Worm (Caenorhabditis elegans) whole organism, young adult: ENCODE data around the gene Y49F6B.8.

Source experiments
- B0336.3 ChIP-seq: fragments of 200-800 bp; sonication (Bioruptor generic); IDR thresholded peaks from 2 replicates; pipeline ENCODE4 v1.3.6; 2022; ENCODE audit warnings: missing genetic modification characterization, missing compliant biosample characterization
- F22D6.2 ChIP-seq: sonication (generic microtip); optimal IDR thresholded peaks from 2 replicates; lab custom pipeline; 2016; ENCODE audit warnings: mild to moderate bottlenecking, missing genetic modification characterization, missing compliant biosample characterization
- F57A8.1 ChIP-seq: fragments of 200-800 bp; sonication (Bioruptor generic); optimal IDR thresholded peaks from 2 replicates; lab custom pipeline; 2018; ENCODE audit warnings: mild to moderate bottlenecking, missing genetic modification characterization, moderate library complexity, missing compliant biosample characterization
- K12H6.12 ChIP-seq: fragments of 200-800 bp; sonication (Bioruptor generic); optimal IDR thresholded peaks from 2 replicates; lab custom pipeline; 2018; ENCODE audit warnings: mild to moderate bottlenecking, missing genetic modification characterization, missing compliant biosample characterization
- T26A5.8 ChIP-seq: sonication (generic microtip); optimal IDR thresholded peaks from 2 replicates; lab custom pipeline; 2016; ENCODE audit warnings: missing genetic modification characterization, missing compliant biosample characterization
- Y53F4B.3 ChIP-seq: fragments of 200-800 bp; sonication (Bioruptor generic); IDR thresholded peaks from 2 replicates; pipeline ENCODE4 v1.3.6; 2022; ENCODE audit warnings: missing genetic modification reagents, missing genetic modification characterization, missing compliant biosample characterization
- aptf-2 ChIP-seq: fragments of 200-800 bp; sonication (Bioruptor generic); conservative IDR thresholded peaks from 2 replicates; pipeline ENCODE4 v1.3.6; 2022; ENCODE audit warnings: missing genetic modification reagents, missing genetic modification characterization, missing compliant biosample characterization
- atf-7 ChIP-seq: sonication (generic microtip); optimal IDR thresholded peaks from 2 replicates; lab custom pipeline; 2017; ENCODE audit warnings: mild to moderate bottlenecking, missing genetic modification characterization, missing compliant biosample characterization
- attf-3 ChIP-seq: fragments of 200-800 bp; sonication (Bioruptor generic); conservative IDR thresholded peaks from 2 replicates; pipeline ENCODE4 v1.3.6; 2022; ENCODE audit warnings: missing genetic modification reagents, missing genetic modification characterization, missing compliant biosample characterization
- attf-5 ChIP-seq: fragments of 200-800 bp; sonication (Bioruptor generic); optimal IDR thresholded peaks from 2 replicates; lab custom pipeline; 2018; ENCODE audit warnings: mild to moderate bottlenecking, missing genetic modification characterization, missing compliant biosample characterization
- ceh-27 ChIP-seq: fragments of 200-800 bp; sonication (Bioruptor generic); optimal IDR thresholded peaks from 2 replicates; lab custom pipeline; 2018; ENCODE audit warnings: mild to moderate bottlenecking, missing genetic modification characterization, moderate library complexity, missing compliant biosample characterization
- chd-7 ChIP-seq: sonication (generic microtip); optimal IDR thresholded peaks from 2 replicates; lab custom pipeline; 2016; ENCODE audit warnings: mild to moderate bottlenecking, missing genetic modification characterization, moderate library complexity, missing compliant biosample characterization
- dox-1 ChIP-seq: fragments of 200-800 bp; sonication (Bioruptor generic); IDR thresholded peaks from 2 replicates; pipeline ENCODE4 v1.3.6; 2022; ENCODE audit warnings: missing genetic modification reagents, missing genetic modification characterization, missing compliant biosample characterization
- dpff-1 ChIP-seq: sonication (generic microtip); optimal IDR thresholded peaks from 2 replicates; lab custom pipeline; 2017; ENCODE audit warnings: mild to moderate bottlenecking, missing genetic modification characterization, missing compliant biosample characterization
- egl-44 ChIP-seq: fragments of 200-800 bp; sonication (Bioruptor generic); IDR thresholded peaks from 2 replicates; pipeline ENCODE4 v1.3.6; 2022; ENCODE audit warnings: missing genetic modification reagents, missing genetic modification characterization, missing compliant biosample characterization
- egrh-3 ChIP-seq: fragments of 200-800 bp; sonication (Bioruptor generic); IDR thresholded peaks from 2 replicates; pipeline ENCODE4 v1.3.6; 2022; ENCODE audit warnings: missing genetic modification reagents, missing genetic modification characterization, missing compliant biosample characterization
- ets-4 ChIP-seq: fragments of 200-800 bp; sonication (Bioruptor generic); optimal IDR thresholded peaks from 2 replicates; lab custom pipeline; 2018; ENCODE audit warnings: mild to moderate bottlenecking, missing genetic modification characterization, missing compliant biosample characterization
- fkh-3 ChIP-seq: sonication (generic microtip); optimal IDR thresholded peaks from 2 replicates; lab custom pipeline; 2016; ENCODE audit warnings: mild to moderate bottlenecking, missing genetic modification characterization, missing compliant biosample characterization
- hmg-1.2 ChIP-seq: fragments of 200-800 bp; sonication (Bioruptor generic); IDR thresholded peaks from 2 replicates; pipeline ENCODE4 v1.3.6; 2022; ENCODE audit warnings: missing genetic modification reagents, missing genetic modification characterization, missing compliant biosample characterization
- hmg-20 ChIP-seq: fragments of 200-800 bp; sonication (Bioruptor generic); IDR thresholded peaks from 2 replicates; pipeline ENCODE4 v1.3.6; 2022; ENCODE audit warnings: missing genetic modification reagents, missing genetic modification characterization, missing compliant biosample characterization
- lag-1 ChIP-seq: fragments of 200-800 bp; sonication (Bioruptor generic); IDR thresholded peaks from 2 replicates; pipeline ENCODE4 v1.3.6; 2022; ENCODE audit warnings: missing genetic modification reagents, missing genetic modification characterization, missing compliant biosample characterization
- let-526 ChIP-seq: fragments of 200-800 bp; sonication (Bioruptor generic); IDR thresholded peaks from 2 replicates; pipeline ENCODE4 v1.3.6; 2022; ENCODE audit warnings: missing genetic modification reagents, missing genetic modification characterization, missing compliant biosample characterization
- let-607 ChIP-seq, 2 experiments: fragments of 200-800 bp in 1 of 2; sonication (Bioruptor generic) in 1 of 2; sonication (generic microtip) in 1 of 2; optimal IDR thresholded peaks; 2 replicates each; lab custom pipeline; 2016 to 2018; ENCODE audit warnings: mild to moderate bottlenecking in 2 of 2, missing compliant biosample characterization in 2 of 2, missing genetic modification characterization in 2 of 2, moderate library complexity in 2 of 2, missing genotype in 1 of 2
- lin-26 ChIP-seq: fragments of 200-800 bp; sonication (Bioruptor generic); IDR thresholded peaks from 2 replicates; pipeline ENCODE4 v1.3.6; 2022; ENCODE audit warnings: missing genetic modification reagents, missing genetic modification characterization, missing compliant biosample characterization
- lir-1 ChIP-seq: fragments of 200-800 bp; sonication (Bioruptor generic); conservative IDR thresholded peaks from 2 replicates; pipeline ENCODE4 v1.3.6; 2022; ENCODE audit warnings: missing genetic modification reagents, missing genetic modification characterization, missing compliant biosample characterization
- madf-6 ChIP-seq: fragments of 200-800 bp; sonication (Bioruptor generic); IDR thresholded peaks from 2 replicates; pipeline ENCODE4 v1.3.6; 2022; ENCODE audit warnings: missing genetic modification reagents, missing genetic modification characterization, missing compliant biosample characterization
- madf-8 ChIP-seq: fragments of 200-800 bp; sonication (Bioruptor generic); conservative IDR thresholded peaks from 2 replicates; pipeline ENCODE4 v1.3.6; 2022; ENCODE audit warnings: missing genetic modification reagents, missing genetic modification characterization, missing compliant biosample characterization
- mcd-1 ChIP-seq: fragments of 200-800 bp; sonication (Bioruptor generic); IDR thresholded peaks from 2 replicates; pipeline ENCODE4 v1.3.6; 2022; ENCODE audit warnings: missing genetic modification reagents, missing genetic modification characterization, missing compliant biosample characterization
- mxl-1 ChIP-seq: sonication (generic microtip); optimal IDR thresholded peaks from 2 replicates; lab custom pipeline; 2016; ENCODE audit warnings: missing genetic modification characterization, missing compliant biosample characterization
- nfya-2 ChIP-seq: fragments of 200-800 bp; sonication (Bioruptor generic); IDR thresholded peaks from 2 replicates; pipeline ENCODE4 v1.3.6; 2022; ENCODE audit warnings: missing genetic modification reagents, missing genetic modification characterization, missing compliant biosample characterization
- nfyb-1 ChIP-seq: fragments of 200-800 bp; sonication (Bioruptor generic); IDR thresholded peaks from 2 replicates; pipeline ENCODE4 v1.3.6; 2022; ENCODE audit warnings: missing genetic modification reagents, missing genetic modification characterization, missing compliant biosample characterization
- rcor-1 ChIP-seq: fragments of 200-800 bp; sonication (Bioruptor generic); IDR thresholded peaks from 2 replicates; pipeline ENCODE4 v1.3.6; 2022; ENCODE audit warnings: missing genetic modification reagents, missing genetic modification characterization, missing compliant biosample characterization
- rpc-1 ChIP-seq, 2 experiments: fragments of 150-350 bp in 1 of 2; sonication (generic microtip) in 1 of 2; optimal IDR thresholded peaks; 2 replicates each; lab custom pipeline; 2014 to 2018; ENCODE audit warnings: missing biosample characterization in 1 of 2, missing genetic modification characterization in 1 of 2, missing genetic modification reagents in 1 of 2, missing genotype in 1 of 2
- tbp1 ChIP-seq: fragments of 200-800 bp; sonication (Bioruptor generic); optimal IDR thresholded peaks from 2 replicates; lab custom pipeline; 2018; ENCODE audit warnings: mild to moderate bottlenecking, missing genetic modification characterization, missing compliant biosample characterization
- tlf-1 ChIP-seq: fragments of 200-800 bp; sonication (Bioruptor generic); optimal IDR thresholded peaks from 2 replicates; lab custom pipeline; 2018; ENCODE audit warnings: mild to moderate bottlenecking, missing genetic modification characterization, missing compliant biosample characterization
- unc-130 ChIP-seq: sonication (generic microtip); optimal IDR thresholded peaks from 2 replicates; lab custom pipeline; 2016; ENCODE audit warnings: missing genetic modification reagents, missing genetic modification characterization, missing compliant biosample characterization
- ztf-18 ChIP-seq: sonication (generic microtip); optimal IDR thresholded peaks from 2 replicates; lab custom pipeline; 2016; ENCODE audit warnings: missing genotype, mild to moderate bottlenecking, missing genetic modification characterization, missing compliant biosample characterization
- ztf-25 ChIP-seq: fragments of 200-800 bp; sonication (Bioruptor generic); IDR thresholded peaks from 2 replicates; pipeline ENCODE4 v1.3.6; 2022; ENCODE audit warnings: missing genetic modification reagents, missing genetic modification characterization, missing compliant biosample characterization
- ztf-26 ChIP-seq: sonication (generic microtip); optimal IDR thresholded peaks from 2 replicates; lab custom pipeline; 2017; ENCODE audit warnings: missing genetic modification characterization, missing compliant biosample characterization

Y49F6B.8 gene

DNA sequence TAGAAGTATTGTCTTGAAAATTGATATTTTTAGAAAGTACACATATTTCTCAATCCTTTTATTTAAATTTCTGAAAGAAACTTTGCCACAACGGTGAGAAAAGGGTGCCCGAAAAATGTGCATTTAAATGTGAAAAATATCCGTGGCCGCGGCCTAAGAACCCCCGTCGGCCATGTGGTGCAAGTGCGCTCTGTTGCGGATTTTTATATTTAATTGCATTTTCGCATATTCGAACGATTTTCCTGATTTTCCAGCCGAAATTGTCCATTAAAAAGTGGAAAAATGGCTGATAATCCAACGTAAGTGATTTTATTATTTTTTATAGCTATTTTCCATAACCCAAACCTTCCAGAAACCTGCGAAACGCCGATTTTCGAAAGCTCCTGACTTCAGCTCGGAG is 747 bp upstream of the Y49F6B.8 start, which contains the start of gene smu-2 (continued):
- peak; percentile 56 for TF ChIP-seq madf-6
- no peak; the same call in 1 of the 2 replicates for TF ChIP-seq attf-3 (GFP tag; lab: Robert Waterston, UW)
- TF ChIP-seq ztf-18 (tag; lab: Kevin White, UChicago), result peak; percentile 13
- peak; percentile 72 for TF ChIP-seq ceh-27 (GFP tag; lab: Kevin White, UChicago)
- 0 out of 2 replicates have a peak, but pooled peaks have one; percentile 42 for TF ChIP-seq let-526 (GFP tag; lab: Robert Waterston, UW)
- TF ChIP-seq hmg-20 (GFP tag; lab: Robert Waterston, UW), result no peak
- peak; percentile 49; the same call in 1 of the 2 replicates for TF ChIP-seq hmg-1.2 (GFP tag; lab: Robert Waterston, UW)
- no peak for TF ChIP-seq dpff-1 (tag; lab: Kevin White, UChicago)
- peak; percentile 44 for TF ChIP-seq tbp1 (GFP tag; lab: Kevin White, UChicago)
- TF ChIP-seq madf-8 (GFP tag; lab: Robert Waterston, UW), result peak; percentile 39
- no peak for TF ChIP-seq ets-4 (GFP tag; lab: Kevin White, UChicago)
- TF ChIP-seq rcor-1 (GFP tag; lab: Robert Waterston, UW), result peak; percentile 35; the same call in 1 of the 2 replicates
- peak; percentile 97 for TF ChIP-seq mcd-1 (GFP tag; lab: Robert Waterston, UW)
- TF ChIP-seq ztf-25 (GFP tag; lab: Robert Waterston, UW), result 0 out of 2 replicates have a peak, but pooled peaks have one; percentile 32
- TF ChIP-seq unc-130 (GFP tag; lab: Kevin White, UChicago), result no peak
- TF ChIP-seq K12H6.12 (tag; lab: Kevin White, UChicago), result peak; percentile 35
- TF ChIP-seq aptf-2 (GFP tag; lab: Robert Waterston, UW), result peak; percentile 66; the same call in 1 of the 2 replicates
- TF ChIP-seq nfya-2 (GFP tag; lab: Robert Waterston, UW), result no peak
- 0 out of 2 replicates have a peak, but pooled peaks have one; percentile 34 for TF ChIP-seq lin-26 (GFP tag; lab: Robert Waterston, UW)
- peak; percentile 80 for TF ChIP-seq attf-5 (GFP tag; lab: Kevin White, UChicago)
- TF ChIP-seq let-607 (tag; optimal IDR thresholded peaks at IDR 0.05; lab: Kevin White, UChicago), result peak in 1 of 2 experiments; percentile 18
- TF ChIP-seq lir-1 (GFP tag; lab: Robert Waterston, UW), result no peak

DNA sequence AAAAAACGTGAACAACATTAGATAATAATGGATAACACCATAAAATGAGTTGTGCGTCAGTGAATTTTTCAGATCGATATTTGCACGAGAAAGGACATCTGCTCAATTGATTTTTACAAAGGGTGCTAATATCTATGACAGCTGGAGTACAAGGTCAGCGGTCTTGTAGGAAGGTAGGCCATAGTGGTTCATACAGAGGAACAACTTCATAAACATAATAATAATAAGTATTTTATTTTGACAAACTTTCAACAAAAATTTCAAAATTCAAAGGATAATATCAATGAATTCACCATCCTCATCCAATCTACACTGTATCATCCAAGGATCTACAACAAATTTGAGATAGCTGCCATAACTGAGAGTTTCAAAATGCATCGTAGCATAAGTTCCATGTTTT is 4.3 kb downstream of the Y49F6B.8 start, which contains the start of gene fbxb-104:
Gene fbxb-104 (minus strand): TSS at position 101 of the 400 bp plus-strand sequence.
- TF ChIP-seq madf-6 (no peak), chd-7 (tag; lab: Kevin White, UChicago) (no peak)
- TF ChIP-seq, all 124 proteins: peak for 0

DNA sequence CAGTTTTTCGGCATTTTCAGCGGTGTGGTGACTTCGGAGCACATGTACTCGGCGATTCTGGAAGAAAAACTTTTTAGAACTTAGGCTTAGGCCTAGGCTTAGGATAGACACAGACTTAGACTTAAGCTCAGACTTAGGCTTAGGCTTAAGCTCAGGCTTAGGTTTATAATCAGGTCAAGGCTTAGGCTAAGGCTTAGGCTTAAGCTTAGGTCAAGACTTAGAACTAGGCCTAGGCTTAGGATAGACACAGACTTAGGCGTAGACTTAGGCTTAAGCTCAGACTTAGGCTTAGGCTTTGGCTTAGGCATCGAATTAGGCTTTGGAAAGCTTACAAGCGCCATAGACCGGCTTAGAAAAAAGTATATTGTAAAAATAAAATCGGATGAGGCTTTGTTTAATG is 4.9 kb downstream of the Y49F6B.8 start:
- TF ChIP-seq ets-4 (GFP tag; lab: Kevin White, UChicago) (no peak), F57A8.1 (GFP tag; lab: Kevin White, UChicago) (no peak), ztf-26 (tag; lab: Kevin White, UChicago) (no peak), dox-1 (GFP tag; lab: Robert Waterston, UW) (no peak)

DNA sequence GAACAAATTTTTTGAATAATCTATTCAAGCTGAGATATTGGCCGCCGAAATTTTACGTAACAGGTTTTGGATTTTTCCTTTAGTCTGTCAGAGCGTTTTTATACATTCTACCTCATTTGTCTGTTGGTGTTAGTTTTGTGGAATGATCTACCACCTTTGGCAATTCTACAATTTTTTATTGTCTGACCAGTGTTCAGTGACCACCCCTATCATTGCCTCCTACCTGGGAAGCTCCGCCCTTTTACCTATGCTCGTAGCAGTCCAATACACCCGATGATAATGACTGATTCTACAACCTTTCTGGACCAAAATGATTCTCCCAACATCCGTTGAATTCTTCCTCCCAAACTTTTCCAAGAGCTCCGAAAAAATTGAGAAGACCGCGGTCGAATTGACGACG is 7.7 kb downstream of the Y49F6B.8 start, which contains the start of gene sdz-32:
Gene sdz-32 (plus strand): TSS at position 301 of the 400 bp plus-strand sequence.
- TF ChIP-seq ets-4 (GFP tag; lab: Kevin White, UChicago) (no peak), nfyb-1 (GFP tag; lab: Robert Waterston, UW) (no peak), attf-5 (GFP tag; lab: Kevin White, UChicago) (no peak), tlf-1 (GFP tag; lab: Kevin White, UChicago) (no peak)
- TF ChIP-seq, all 124 proteins: peak for 0

DNA sequence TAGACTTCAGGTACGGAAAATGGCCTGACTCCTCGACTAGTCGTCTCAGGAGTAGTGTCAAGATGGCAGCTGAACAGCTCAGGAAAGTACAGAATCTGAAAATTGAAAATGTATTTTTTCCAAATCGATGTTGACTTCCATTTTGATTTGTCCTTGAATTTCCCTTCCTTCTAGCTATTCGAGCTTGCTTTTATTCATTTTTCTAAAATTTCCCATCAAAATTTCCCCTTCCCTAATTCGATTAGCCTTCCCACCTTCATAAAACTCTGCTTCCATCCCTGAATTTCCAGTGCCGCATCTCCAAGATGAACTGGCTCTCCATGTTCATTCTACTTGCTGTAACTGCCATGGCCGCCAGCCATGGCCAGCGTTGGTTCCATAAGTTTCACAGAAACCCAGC is 8.7 kb downstream of the Y49F6B.8 start, which contains the start of gene Y49F6B.6:
Gene Y49F6B.6 (plus strand): TSS at position 301 of the 400 bp plus-strand sequence.
- TF ChIP-seq mxl-1 (tag; lab: Kevin White, UChicago) (no peak), Y53F4B.3 (GFP tag; lab: Robert Waterston, UW) (no peak), egl-44 (GFP tag; lab: Robert Waterston, UW) (no peak), lag-1 (no peak), B0336.3 (no peak), rpc-1 (optimal IDR thresholded peaks at IDR 0.05; lab: Kevin White, UChicago) (no peak), rpc-1 (tag; optimal IDR thresholded peaks at IDR 0.05; lab: Kevin White, UChicago) (no peak), fkh-3 (tag; lab: Kevin White, UChicago) (no peak), atf-7 (no peak), egrh-3 (GFP tag; lab: Robert Waterston, UW) (no peak), T26A5.8 (tag; lab: Kevin White, UChicago) (no peak), F22D6.2 (no peak)
